Worm (Caenorhabditis elegans): ENCODE results near the gene srd-42.

The srd-42 gene

DNA sequence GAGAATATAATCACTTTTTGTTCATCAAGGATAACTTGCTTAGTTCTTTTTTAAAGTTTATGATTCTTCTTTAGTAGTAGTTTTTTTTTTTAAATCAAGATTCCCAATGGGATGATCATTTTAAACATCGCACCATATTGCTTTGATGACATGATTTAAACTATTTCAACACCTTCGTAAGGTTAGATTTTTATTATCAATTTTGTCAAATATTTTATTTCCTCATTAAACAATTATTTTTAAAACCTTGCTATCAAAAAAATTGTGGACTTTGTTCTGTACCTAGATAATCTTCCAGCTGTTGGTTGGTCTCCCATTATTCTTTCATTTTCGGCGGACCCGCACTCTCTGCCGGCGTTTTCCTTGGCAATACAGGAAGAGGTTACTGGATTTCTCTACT, 28.1 kb upstream of the srd-42 start, which contains the start of gene sir-2.3:
Gene sir-2.3 (plus strand): TSS at position 301 of the 400 bp plus-strand sequence.
- TF ChIP-seq cebp-2 (GFP tag; IDR thresholded peaks at IDR 0.05) (no peak), ceh-79 (tag; optimal IDR thresholded peaks at IDR 0.05) (no peak), lin-54 (GFP tag; optimal IDR thresholded peaks at IDR 0.05) (no peak), hlh-12 (tag; optimal IDR thresholded peaks at IDR 0.05) (no peak), lin-26 (GFP tag; IDR thresholded peaks at IDR 0.05) (no peak), him-1 (tag; optimal IDR thresholded peaks at IDR 0.05) (no peak), snpc-1.3 (tag; optimal IDR thresholded peaks at IDR 0.05; ENCODE audit: insufficient read depth) (no peak), C17E4.6 (GFP tag; IDR thresholded peaks at IDR 0.05) (no peak), K11D2.4 (GFP tag; IDR thresholded peaks at IDR 0.05) (no peak), aptf-3 (GFP tag; IDR thresholded peaks at IDR 0.05) (no peak), nfya-1 (tag; optimal IDR thresholded peaks at IDR 0.05; ENCODE audit: borderline replicate concordance, insufficient read depth) (no peak), T07F8.4 (tag; optimal IDR thresholded peaks at IDR 0.05) (no peak), Y67H2A.10 (GFP tag; conservative IDR thresholded peaks at IDR 0.05) (no peak), mcd-1 (GFP tag; IDR thresholded peaks at IDR 0.05) (no peak), hmg-20 (GFP tag; IDR thresholded peaks at IDR 0.05) (no peak), die-1 (tag; optimal IDR thresholded peaks at IDR 0.05) (no peak), dpl-1 (GFP tag; optimal IDR thresholded peaks at IDR 0.05) (no peak)

DNA sequence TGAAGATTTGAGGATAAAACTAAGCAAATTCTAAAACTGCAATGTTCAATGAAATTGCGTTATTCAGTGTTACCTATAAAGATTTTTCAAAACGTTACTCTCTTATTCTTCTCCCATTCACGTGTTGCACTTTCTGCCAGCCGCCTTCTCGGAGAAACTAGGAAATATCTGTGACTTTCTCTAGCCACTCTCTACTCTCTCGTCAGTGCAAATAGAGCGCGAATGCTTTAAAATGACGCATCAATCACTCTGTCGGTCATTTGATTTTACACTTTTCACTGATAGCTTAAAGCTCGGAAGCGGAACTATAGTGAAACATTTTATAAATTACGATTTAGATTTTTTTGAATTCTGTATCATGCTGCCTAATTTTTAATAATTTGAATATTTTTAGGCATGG, 25.6 kb upstream of the srd-42 start:
- TF ChIP-seq sptf-2 (GFP tag; optimal IDR thresholded peaks at IDR 0.05) (no peak), mcd-1 (GFP tag; IDR thresholded peaks at IDR 0.05) (peak; percentile 76), ztf-22 (GFP tag; optimal IDR thresholded peaks at IDR 0.05) (no peak), mxl-1 (tag; optimal IDR thresholded peaks at IDR 0.05) (no peak), chd-7 (tag; optimal IDR thresholded peaks at IDR 0.05) (no peak), xnd-1 (tag; optimal IDR thresholded peaks at IDR 0.05) (no peak), hmg-20 (GFP tag; IDR thresholded peaks at IDR 0.05) (no peak), ekl-4 (GFP tag; IDR thresholded peaks at IDR 0.05) (0 out of 2 replicates have a peak, but pooled peaks have one; percentile 13), lin-40 (tag; optimal IDR thresholded peaks at IDR 0.05) (peak; percentile 45), nfya-2 (GFP tag; IDR thresholded peaks at IDR 0.05) (no peak), D2030.7 (GFP tag; IDR thresholded peaks at IDR 0.05) (no peak), tbp1 (GFP tag; optimal IDR thresholded peaks at IDR 0.05) (peak; percentile 37), mes-4 (tag; optimal IDR thresholded peaks at IDR 0.05) (no peak), F23B12.7 (tag; optimal IDR thresholded peaks at IDR 0.05; ENCODE audit: insufficient read depth) (peak; percentile 18), nhr-80 (tag; optimal IDR thresholded peaks at IDR 0.05) (peak; percentile 63), hmg-1.2 (GFP tag; IDR thresholded peaks at IDR 0.05) (peak; percentile 67), ets-4 (GFP tag; optimal IDR thresholded peaks at IDR 0.05) (no peak), cebp-2 (GFP tag; IDR thresholded peaks at IDR 0.05) (no peak), ama-1 (optimal IDR thresholded peaks at IDR 0.05) (no peak), ama-1 (GFP tag; optimal IDR thresholded peaks at IDR 0.05) (no peak), cebp-1 (GFP tag; IDR thresholded peaks at IDR 0.05) (no peak), cebp-1 (tag; optimal IDR thresholded peaks at IDR 0.05) (peak; percentile 52), F33H1.4 (GFP tag; IDR thresholded peaks at IDR 0.05) (no peak), ceh-27 (GFP tag; optimal IDR thresholded peaks at IDR 0.05) (peak; percentile 14), snpc-1.1 (tag; optimal IDR thresholded peaks at IDR 0.05; ENCODE audit: insufficient read depth) (no peak), dpl-1 (GFP tag; optimal IDR thresholded peaks at IDR 0.05) (no peak), F39B2.1 (GFP tag; IDR thresholded peaks at IDR 0.05) (no peak), K11D2.4 (GFP tag; IDR thresholded peaks at IDR 0.05) (0 out of 2 replicates have a peak, but pooled peaks have one; percentile 32), unc-62 (GFP tag; optimal IDR thresholded peaks at IDR 0.05) (peak; percentile 36), dox-1 (GFP tag; IDR thresholded peaks at IDR 0.05) (0 out of 2 replicates have a peak, but pooled peaks have one; percentile 23), B0336.3 (GFP tag; IDR thresholded peaks at IDR 0.05) (no peak), B0019.2 (GFP tag; conservative IDR thresholded peaks at IDR 0.05) (no peak), Y53G8AR.9 (GFP tag; conservative IDR thresholded peaks at IDR 0.05) (no peak), ZK185.1 (tag; optimal IDR thresholded peaks at IDR 0.05; ENCODE audit: poor library complexity, severe bottlenecking) (peak; percentile 44), F37B4.10 (GFP tag; IDR thresholded peaks at IDR 0.05) (no peak), hlh-12 (tag; optimal IDR thresholded peaks at IDR 0.05) (no peak), lin-35 (GFP tag; optimal IDR thresholded peaks at IDR 0.05) (no peak)
